Worm (Caenorhabditis elegans) whole organism, L3 larva: ENCODE measurements around the gene C01G6.4.

ENCODE experiments used
- elt-2 ChIP-seq: sonication (generic microtip); optimal IDR thresholded peaks from 2 replicates; lab custom pipeline; 2016; ENCODE audit warnings: missing genetic modification reagents, mild to moderate bottlenecking, missing genetic modification characterization, missing compliant biosample characterization
- elt-3 ChIP-seq, 3 experiments: fragments of 150-350 bp in 1 of 3; sonication (generic microtip) in 2 of 3; optimal IDR thresholded peaks; 2 replicates in 2 of 3; 4 replicates in 1 of 3; lab custom pipeline; 2014 to 2017; ENCODE audit warnings: missing biosample characterization in 3 of 3, missing genetic modification characterization in 3 of 3
- lin-15B ChIP-seq: fragments of 150-350 bp; optimal IDR thresholded peaks from 2 replicates; lab custom pipeline; 2014; ENCODE audit warnings: missing biosample characterization, missing genetic modification characterization
- nfya-1 ChIP-seq: sonication (generic microtip); optimal IDR thresholded peaks from 2 replicates; lab custom pipeline; 2017; ENCODE audit warnings: missing genetic modification characterization, mild to moderate bottlenecking, missing compliant biosample characterization, antibody characterized with exemption, moderate library complexity; ENCODE audit not compliant: insufficient read depth
- nhr-23 ChIP-seq: fragments of 150-350 bp; optimal IDR thresholded peaks from 2 replicates; lab custom pipeline; 2014; ENCODE audit warnings: missing biosample characterization, missing genetic modification reagents, missing genetic modification characterization
- nhr-237 ChIP-seq: fragments of 150-350 bp; optimal IDR thresholded peaks from 2 replicates; lab custom pipeline; 2014; ENCODE audit warnings: missing biosample characterization, missing genetic modification characterization
- nhr-28 ChIP-seq: fragments of 150-350 bp; optimal IDR thresholded peaks from 2 replicates; lab custom pipeline; 2014; ENCODE audit warnings: missing biosample characterization, missing genetic modification characterization
- pha-4 ChIP-seq: fragments of 150-350 bp; optimal IDR thresholded peaks from 2 replicates; lab custom pipeline; 2014; ENCODE audit warnings: missing biosample characterization, missing genetic modification reagents, missing genetic modification characterization
- skn-1 ChIP-seq: fragments of 150-350 bp; optimal IDR thresholded peaks from 2 replicates; lab custom pipeline; 2014; ENCODE audit warnings: missing biosample characterization, missing genetic modification characterization
- snpc-4 ChIP-seq: fragments of 150-350 bp; optimal IDR thresholded peaks from 2 replicates; lab custom pipeline; 2014; ENCODE audit warnings: missing biosample characterization, missing genetic modification characterization
- ztf-11 ChIP-seq: fragments of 150-350 bp; optimal IDR thresholded peaks from 2 replicates; lab custom pipeline; 2014; ENCODE audit warnings: missing biosample characterization, missing genetic modification characterization

- TF ChIP-seq snpc-4 (no peak), nhr-237 (tag; lab: Kevin White, UChicago) (no peak), skn-1 (tag; lab: Kevin White, UChicago) (no peak), pha-4 (no peak), elt-3 (tag; optimal IDR thresholded peaks at IDR 0.05; lab: Kevin White, UChicago) (no peak), ztf-11 (tag; lab: Kevin White, UChicago) (no peak), lin-15B (tag; lab: Kevin White, UChicago) (no peak), nhr-23 (no peak), nfya-1 (tag; lab: Kevin White, UChicago) (no peak), elt-2 (tag; lab: Kevin White, UChicago) (no peak), nhr-28 (tag; lab: Kevin White, UChicago) (no peak)
Observed at ce11 chrII:9250422-9250821, 22.4 kb downstream of the C01G6.4 start, which contains the start of gene T26C5.4.
